Worm (Caenorhabditis elegans) whole organism, L4 larva: ENCODE data around the gene F59A1.12.

ENCODE experiments used
- arid-1 ChIP-seq: fragments of 200-800 bp; sonication (Bioruptor generic); conservative IDR thresholded peaks from 2 replicates; pipeline ENCODE4 v1.3.6; 2022; ENCODE audit warnings: missing genetic modification reagents, missing genetic modification characterization, missing compliant biosample characterization
- daf-12 ChIP-seq: fragments of 150-350 bp; optimal IDR thresholded peaks from 2 replicates; lab custom pipeline; 2014; ENCODE audit warnings: missing biosample characterization, missing genetic modification reagents, missing genetic modification characterization
- dpl-1 ChIP-seq: fragments of 150-350 bp; optimal IDR thresholded peaks from 2 replicates; lab custom pipeline; 2014; ENCODE audit warnings: missing biosample characterization, missing genetic modification reagents, missing genetic modification characterization
- jun-1 ChIP-seq: fragments of 150-350 bp; optimal IDR thresholded peaks from 2 replicates; lab custom pipeline; 2014; ENCODE audit warnings: missing biosample characterization, missing genetic modification reagents, missing genetic modification characterization
- mxl-2 ChIP-seq: fragments of 200-800 bp; sonication (Bioruptor generic); conservative IDR thresholded peaks from 2 replicates; pipeline ENCODE4 v1.3.6; 2022; ENCODE audit warnings: missing genetic modification reagents, missing genetic modification characterization, missing compliant biosample characterization
- nhr-77 ChIP-seq: fragments of 150-350 bp; optimal IDR thresholded peaks from 2 replicates; lab custom pipeline; 2014; ENCODE audit warnings: missing biosample characterization, missing genetic modification characterization

ce11 chrV:17676553-17676952 lies 9.0 kb upstream of the F59A1.12 start, which contains the start of gene str-92:
- TF ChIP-seq dpl-1 (GFP tag; lab: Kevin White, UChicago) (no peak), daf-12 (tag; lab: Kevin White, UChicago) (no peak), jun-1 (tag; lab: Kevin White, UChicago) (no peak), nhr-77 (tag; lab: Kevin White, UChicago) (no peak), arid-1 (no peak), mxl-2 (no peak)
